Fruit fly (Drosophila melanogaster): Measurements from ENCODE around the gene CG32262.
A peak's percentile ranks its signal among the peaks of the same experiment; 100 is the strongest.

CG32262 gene

DNA sequence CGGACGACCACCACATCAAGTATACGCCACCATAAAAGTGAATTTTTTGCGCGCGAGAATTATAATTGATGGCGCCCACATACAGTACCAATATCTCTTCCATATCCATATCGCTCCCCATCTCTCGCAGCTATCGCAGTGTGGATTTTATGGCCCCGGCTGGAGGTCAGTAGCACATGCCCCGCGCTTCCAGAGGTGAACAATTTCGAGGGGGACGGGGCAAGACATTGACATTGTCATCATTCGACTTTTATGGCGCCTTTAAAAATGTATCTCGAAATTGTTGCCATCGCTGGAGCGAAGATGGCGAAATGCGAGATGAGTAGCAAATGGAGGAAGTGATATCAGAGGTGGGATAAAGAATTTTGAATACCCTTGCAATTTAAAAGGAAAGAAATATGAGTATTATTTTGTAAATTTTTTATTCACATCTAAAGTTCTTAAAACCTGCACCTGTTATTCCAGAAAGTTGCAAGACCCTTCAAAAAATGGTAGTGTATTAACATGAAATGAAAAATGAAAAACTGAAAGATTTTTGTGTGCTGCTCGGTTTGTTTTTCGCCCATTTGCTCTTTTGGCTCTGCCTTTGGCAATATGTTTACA is 49.5 kb downstream of the CG32262 start:
- no peak for TF ChIP-seq fd96Ca (GFP tag; IDR thresholded peaks at IDR 0.05)
- TF ChIP-seq EcR (GFP tag; optimal IDR thresholded peaks at IDR 0.05) = peak; percentile 54
